Fruit fly (Drosophila melanogaster) whole organism, embryonic: ENCODE measurements around the gene CG17752.

ENCODE experiments used
- Bteb2 ChIP-seq: fragments of 200-800 bp; sonication (Bioruptor generic); optimal IDR thresholded peaks from 2 replicates; lab custom pipeline; 2016; ENCODE audit warnings: missing biosample characterization, missing genetic modification characterization
- CG1024 ChIP-seq: fragments of 200-800 bp; sonication (Bioruptor generic); IDR thresholded peaks from 2 replicates; pipeline ENCODE4 v1.3.6; 2022; ENCODE audit warnings: missing biosample characterization, missing genetic modification characterization
- CG12391 ChIP-seq: fragments of 200-800 bp; sonication (Bioruptor generic); optimal IDR thresholded peaks from 3 replicates; lab custom pipeline; 2018; ENCODE audit warnings: missing biosample characterization, mild to moderate bottlenecking, missing genetic modification characterization, moderate library complexity
- CG15073 ChIP-seq: fragments of 200-800 bp; sonication (Bioruptor generic); optimal IDR thresholded peaks from 2 replicates; lab custom pipeline; 2016; ENCODE audit warnings: missing biosample characterization, missing genetic modification characterization
- CG17328 ChIP-seq: fragments of 200-800 bp; sonication (Bioruptor generic); IDR thresholded peaks from 2 replicates; pipeline ENCODE4 v1.3.6; 2022; ENCODE audit warnings: missing biosample characterization, missing genetic modification characterization
- CG2120 ChIP-seq: fragments of 200-800 bp; sonication (Bioruptor generic); optimal IDR thresholded peaks from 3 replicates; lab custom pipeline; 2016; ENCODE audit warnings: missing biosample characterization, missing genetic modification characterization
- CG2129 ChIP-seq: fragments of 200-800 bp; sonication (Bioruptor generic); IDR thresholded peaks from 2 replicates; pipeline ENCODE4 v1.3.6; 2022; ENCODE audit warnings: missing biosample characterization, missing genetic modification characterization; ENCODE audit not compliant: partially characterized antibody
- CG2678 ChIP-seq: fragments of 200-800 bp; sonication (Bioruptor generic); optimal IDR thresholded peaks from 3 replicates; lab custom pipeline; 2019; ENCODE audit warnings: missing biosample characterization, mild to moderate bottlenecking, missing genetic modification characterization, moderate library complexity
- CG32767 ChIP-seq: fragments of 200-800 bp; sonication (Bioruptor generic); IDR thresholded peaks from 2 replicates; pipeline ENCODE4 v1.3.6; 2022; ENCODE audit warnings: missing biosample characterization, missing genetic modification characterization
- CG4404 ChIP-seq: fragments of 200-800 bp; sonication (Bioruptor generic); IDR thresholded peaks from 2 replicates; pipeline ENCODE4 v1.3.6; 2022; ENCODE audit warnings: missing biosample characterization, missing genetic modification characterization
- CG4730 ChIP-seq: fragments of 200-800 bp; sonication (Bioruptor generic); IDR thresholded peaks from 2 replicates; pipeline ENCODE4 v1.3.6; 2022; ENCODE audit warnings: missing biosample characterization, missing genetic modification characterization
- CG7963 ChIP-seq: fragments of 200-800 bp; sonication (Bioruptor generic); IDR thresholded peaks from 3 replicates; pipeline ENCODE4 v1.3.6; 2022; ENCODE audit warnings: missing biosample characterization, missing genetic modification characterization; ENCODE audit not compliant: partially characterized antibody
- CG8281 ChIP-seq: fragments of 200-800 bp; sonication (Bioruptor generic); optimal IDR thresholded peaks from 2 replicates; lab custom pipeline; 2018; ENCODE audit warnings: missing biosample characterization, mild to moderate bottlenecking, missing genetic modification characterization, moderate library complexity
- CG8478 ChIP-seq: fragments of >200 bp; optimal IDR thresholded peaks from 2 replicates; lab custom pipeline; 2018
- CG9609 ChIP-seq: fragments of 200-800 bp; sonication (Bioruptor generic); optimal IDR thresholded peaks from 3 replicates; lab custom pipeline; 2016; ENCODE audit warnings: missing biosample characterization, missing genetic modification characterization
- Dfd ChIP-seq, 2 experiments: fragments of >200 bp; optimal IDR thresholded peaks; 2 replicates each; lab custom pipeline; 2017; ENCODE audit warnings: missing biosample characterization in 2 of 2, missing genetic modification characterization in 2 of 2
- Dll ChIP-seq: fragments of 200-800 bp; sonication (Bioruptor generic); IDR thresholded peaks from 4 replicates; pipeline ENCODE4 v1.3.6; 2022; ENCODE audit warnings: missing biosample characterization, missing genetic modification characterization; ENCODE audit not compliant: partially characterized antibody
- H2.0 ChIP-seq: fragments of 200-800 bp; sonication (Bioruptor generic); IDR thresholded peaks from 2 replicates; pipeline ENCODE4 v1.3.6; 2022; ENCODE audit warnings: missing biosample characterization, missing genetic modification characterization
- Mes4 ChIP-seq: fragments of 200-800 bp; sonication (Bioruptor generic); optimal IDR thresholded peaks from 2 replicates; lab custom pipeline; 2016; ENCODE audit warnings: missing biosample characterization, missing genetic modification characterization
- NK7.1 ChIP-seq: fragments of 200-800 bp; sonication (Bioruptor generic); optimal IDR thresholded peaks from 3 replicates; lab custom pipeline; 2016; ENCODE audit warnings: missing biosample characterization, missing genetic modification characterization
- Nf-YC ChIP-seq: fragments of 200-800 bp; optimal IDR thresholded peaks from 3 replicates; lab custom pipeline; 2019; ENCODE audit warnings: missing biosample characterization, mild to moderate bottlenecking, missing genetic modification characterization, moderate library complexity
- Ptx1 ChIP-seq: fragments of 200-800 bp; sonication (Bioruptor generic); IDR thresholded peaks from 2 replicates; pipeline ENCODE4 v1.3.6; 2022; ENCODE audit warnings: missing biosample characterization, missing genetic modification characterization
- TFAM ChIP-seq: fragments of 200-800 bp; sonication (Bioruptor generic); optimal IDR thresholded peaks from 2 replicates; lab custom pipeline; 2017; ENCODE audit warnings: missing biosample characterization, missing genetic modification characterization, inconsistent platforms
- ab ChIP-seq: fragments of 200-800 bp; sonication (Bioruptor generic); optimal IDR thresholded peaks from 2 replicates; lab custom pipeline; 2016; ENCODE audit warnings: missing biosample characterization, missing genetic modification characterization
- al ChIP-seq: fragments of 200-800 bp; sonication (Bioruptor generic); IDR thresholded peaks from 2 replicates; pipeline ENCODE4 v1.3.6; 2022; ENCODE audit warnings: missing biosample characterization, missing genetic modification characterization
- az2 ChIP-seq: fragments of 200-800 bp; sonication (Bioruptor generic); optimal IDR thresholded peaks from 3 replicates; lab custom pipeline; 2016; ENCODE audit warnings: missing biosample characterization, missing genetic modification characterization
- cad ChIP-seq: fragments of >200 bp; optimal IDR thresholded peaks from 2 replicates; lab custom pipeline; 2017; ENCODE audit warnings: missing biosample characterization, missing genetic modification characterization
- cwo ChIP-seq: fragments of 200-800 bp; sonication (Bioruptor generic); optimal IDR thresholded peaks from 3 replicates; lab custom pipeline; 2017; ENCODE audit warnings: missing biosample characterization, missing genetic modification characterization, mild to moderate bottlenecking, moderate library complexity, missing genetic modification reagents
- fu2 ChIP-seq: fragments of 200-800 bp; sonication (Bioruptor generic); optimal IDR thresholded peaks from 2 replicates; lab custom pipeline; 2016; ENCODE audit warnings: missing biosample characterization, missing genetic modification characterization
- gce ChIP-seq: fragments of 200-800 bp; sonication (Bioruptor generic); IDR thresholded peaks from 3 replicates; pipeline ENCODE4 v1.3.6; 2022; ENCODE audit warnings: missing biosample characterization, missing genetic modification characterization
- gcm2 ChIP-seq: fragments of 200-800 bp; sonication (Bioruptor generic); optimal IDR thresholded peaks from 2 replicates; lab custom pipeline; 2016; ENCODE audit warnings: missing biosample characterization, missing genetic modification characterization
- knrl ChIP-seq: fragments of 200-800 bp; sonication (Bioruptor generic); IDR thresholded peaks from 3 replicates; pipeline ENCODE4 v1.3.6; 2022; ENCODE audit warnings: missing biosample characterization, missing genetic modification characterization; ENCODE audit not compliant: partially characterized antibody
- lola ChIP-seq, 3 experiments: fragments of >200 bp in 2 of 3; fragments of 200-800 bp in 1 of 3; sonication (Bioruptor generic) in 1 of 3; optimal IDR thresholded peaks; 2 replicates each; lab custom pipeline; 2017 to 2019; ENCODE audit warnings: missing biosample characterization in 3 of 3, missing genetic modification characterization in 3 of 3, mild to moderate bottlenecking in 1 of 3, moderate library complexity in 1 of 3
- mld ChIP-seq: fragments of 200-800 bp; sonication (Bioruptor generic); IDR thresholded peaks from 3 replicates; pipeline ENCODE4 v1.3.6; 2022; ENCODE audit warnings: missing biosample characterization, missing genetic modification characterization; ENCODE audit not compliant: partially characterized antibody
- org-1 ChIP-seq: fragments of 200-800 bp; sonication (Bioruptor generic); optimal IDR thresholded peaks from 2 replicates; lab custom pipeline; 2017; ENCODE audit warnings: missing biosample characterization, missing genetic modification characterization
- pfk ChIP-seq: fragments of 200-800 bp; sonication (Bioruptor generic); optimal IDR thresholded peaks from 2 replicates; lab custom pipeline; 2018; ENCODE audit warnings: missing biosample characterization, mild to moderate bottlenecking, missing genetic modification characterization, moderate library complexity
- pnt ChIP-seq: fragments of 200-800 bp; sonication (Bioruptor generic); optimal IDR thresholded peaks from 3 replicates; lab custom pipeline; 2016; ENCODE audit warnings: missing biosample characterization, missing genetic modification characterization
- row ChIP-seq: fragments of 200-800 bp; sonication (Bioruptor generic); IDR thresholded peaks from 3 replicates; pipeline ENCODE4 v1.3.6; 2022; ENCODE audit warnings: missing biosample characterization, missing genetic modification characterization
- slbo ChIP-seq: fragments of 200-800 bp; sonication (Bioruptor generic); IDR thresholded peaks from 2 replicates; pipeline ENCODE4 v1.3.6; 2022; ENCODE audit warnings: missing biosample characterization, missing genetic modification characterization
- trem ChIP-seq: fragments of 200-800 bp; optimal IDR thresholded peaks from 3 replicates; lab custom pipeline; 2019; ENCODE audit warnings: missing biosample characterization, mild to moderate bottlenecking, missing genetic modification characterization, moderate library complexity
- tx ChIP-seq: fragments of 200-800 bp; sonication (Bioruptor generic); optimal IDR thresholded peaks from 2 replicates; lab custom pipeline; 2016; ENCODE audit warnings: missing biosample characterization, missing genetic modification characterization
- wdn ChIP-seq: fragments of 200-800 bp; sonication (Bioruptor generic); IDR thresholded peaks from 2 replicates; pipeline ENCODE4 v1.3.6; 2022; ENCODE audit warnings: missing biosample characterization, missing genetic modification characterization
- zen ChIP-seq: fragments of 200-800 bp; sonication (Bioruptor generic); optimal IDR thresholded peaks from 3 replicates; lab custom pipeline; 2018; ENCODE audit warnings: missing biosample characterization, mild to moderate bottlenecking, missing genetic modification characterization, moderate library complexity

CG17752 gene

dm6 chr3R:19584818-19585217, 25.2 kb upstream of the CG17752 start (continued):
- TF ChIP-seq TFAM (GFP tag; lab: Kevin White, UChicago) (peak; percentile 82), pnt (peak; percentile 78)

- no peak for TF ChIP-seq Mes4 (GFP tag; lab: Kevin White, UChicago)
- TF ChIP-seq H2.0, result no peak
- TF ChIP-seq az2 (GFP tag; lab: Kevin White, UChicago), result no peak
- peak; percentile 22 for TF ChIP-seq CG8478
- peak; percentile 95 for TF ChIP-seq CG15073 (GFP tag; lab: Kevin White, UChicago)
- no peak for TF ChIP-seq mld (GFP tag; lab: Robert Waterston, UW)
- TF ChIP-seq knrl (GFP tag; lab: Robert Waterston, UW), result 0 out of 3 replicates have a peak, but pooled peaks have one; percentile 4
- no peak for TF ChIP-seq wdn (GFP tag; lab: Robert Waterston, UW)
- no peak for TF ChIP-seq Dfd (GFP tag; optimal IDR thresholded peaks at IDR 0.05; lab: Kevin White, UChicago)
- no peak for TF ChIP-seq al (GFP tag; lab: Robert Waterston, UW)
- no peak for TF ChIP-seq fu2
- no peak for TF ChIP-seq CG1024 (GFP tag; lab: Robert Waterston, UW)
- no peak for TF ChIP-seq cwo (GFP tag; lab: Kevin White, UChicago)
- no peak for TF ChIP-seq row (GFP tag; lab: Robert Waterston, UW)
- peak; percentile 9; the same call in 1 of the 2 replicates for TF ChIP-seq slbo (GFP tag; lab: Robert Waterston, UW)
- no peak for TF ChIP-seq CG2678 (tag; lab: Kevin White, UChicago)
- TF ChIP-seq CG32767, result no peak
- TF ChIP-seq cad, result no peak
- no peak for TF ChIP-seq CG12391 (tag; lab: Kevin White, UChicago)
- TF ChIP-seq tx (GFP tag; lab: Kevin White, UChicago), result no peak
- TF ChIP-seq Nf-YC (tag; lab: Kevin White, UChicago), result no peak
- TF ChIP-seq CG4730 (GFP tag; lab: Robert Waterston, UW), result 0 out of 2 replicates have a peak, but pooled peaks have one; percentile 5
Observed at dm6 chr3R:19586319-19586718, 23.7 kb upstream of the CG17752 start.

- TF ChIP-seq gce (GFP tag; lab: Robert Waterston, UW), result no peak
- TF ChIP-seq Dll (GFP tag; lab: Robert Waterston, UW), result no peak
- no peak for TF ChIP-seq pfk (GFP tag; lab: Kevin White, UChicago)
- no peak for TF ChIP-seq trem
- TF ChIP-seq lola (GFP tag; optimal IDR thresholded peaks at IDR 0.05; lab: Kevin White, UChicago), result no peak
- TF ChIP-seq org-1 (GFP tag; lab: Kevin White, UChicago), result no peak
- no peak for TF ChIP-seq CG9609 (GFP tag; lab: Kevin White, UChicago)
- no peak for TF ChIP-seq ab (GFP tag; lab: Kevin White, UChicago)
- TF ChIP-seq CG8281 (tag; lab: Kevin White, UChicago), result no peak
- TF ChIP-seq CG17328, result no peak
- no peak for TF ChIP-seq CG2120
- TF ChIP-seq CG7963 (GFP tag; lab: Robert Waterston, UW), result no peak
- TF ChIP-seq Bteb2 (GFP tag; lab: Kevin White, UChicago), result no peak
- TF ChIP-seq NK7.1 (GFP tag; lab: Kevin White, UChicago), result no peak
- no peak for TF ChIP-seq zen (tag; lab: Kevin White, UChicago)
- no peak for TF ChIP-seq CG2129
- no peak for TF ChIP-seq Ptx1
- no peak for TF ChIP-seq CG4404 (GFP tag; lab: Robert Waterston, UW)
- no peak for TF ChIP-seq gcm2 (GFP tag; lab: Kevin White, UChicago)
Observed at dm6 chr3R:19587652-19588051, 22.4 kb upstream of the CG17752 start.
